Worm (Caenorhabditis elegans) whole organism, midembryonic: Measurements from ENCODE around the gene C05B5.17.

Experiments
- T22C8.4 ChIP-seq: fragments of 200-800 bp; sonication (Bioruptor generic); IDR thresholded peaks from 2 replicates; pipeline ENCODE4 v1.3.6; 2022; ENCODE audit warnings: missing genetic modification characterization, missing compliant biosample characterization
- cog-1 ChIP-seq: sonication (generic microtip); optimal IDR thresholded peaks from 2 replicates; lab custom pipeline; 2016; ENCODE audit warnings: missing genetic modification characterization, missing compliant biosample characterization
- flt-1 ChIP-seq: fragments of 200-800 bp; sonication (Bioruptor generic); IDR thresholded peaks from 2 replicates; pipeline ENCODE4 v1.3.6; 2022; ENCODE audit warnings: missing genetic modification characterization, missing compliant biosample characterization
- klf-2 ChIP-seq: fragments of 200-800 bp; sonication (Bioruptor generic); conservative IDR thresholded peaks from 2 replicates; pipeline ENCODE4 v1.3.6; 2022; ENCODE audit warnings: missing genetic modification reagents, missing genetic modification characterization, missing compliant biosample characterization
- med-1 ChIP-seq: sonication (generic microtip); optimal IDR thresholded peaks from 2 replicates; lab custom pipeline; 2017; ENCODE audit warnings: missing genetic modification characterization, mild to moderate bottlenecking, missing compliant biosample characterization, antibody characterized with exemption, missing genetic modification reagents; ENCODE audit not compliant: insufficient read depth
- ref-1 ChIP-seq: fragments of 200-800 bp; sonication (Bioruptor generic); conservative IDR thresholded peaks from 2 replicates; pipeline ENCODE4 v1.3.6; 2022; ENCODE audit warnings: missing genetic modification reagents, missing genetic modification characterization, missing compliant biosample characterization
- tab-1 ChIP-seq: fragments of 200-800 bp; sonication (Bioruptor generic); IDR thresholded peaks from 2 replicates; pipeline ENCODE4 v1.3.6; 2022; ENCODE audit warnings: missing genetic modification characterization, missing compliant biosample characterization
- ztf-23 ChIP-seq: fragments of 200-800 bp; sonication (Bioruptor generic); IDR thresholded peaks from 2 replicates; pipeline ENCODE4 v1.3.6; 2022; ENCODE audit warnings: missing genetic modification reagents, missing genetic modification characterization, missing compliant biosample characterization
- ztf-29 ChIP-seq: fragments of 200-800 bp; sonication (Bioruptor generic); IDR thresholded peaks from 2 replicates; pipeline ENCODE4 v1.3.6; 2022; ENCODE audit warnings: missing genetic modification reagents, missing genetic modification characterization, missing compliant biosample characterization

ce11 chrIII:10006734-10007348 lies 7.7 kb upstream of the C05B5.17 start, which contains the start of gene C05B5.8:
- TF ChIP-seq flt-1 (GFP tag; lab: Robert Waterston, UW): no peak
- TF ChIP-seq T22C8.4 (GFP tag; lab: Robert Waterston, UW): no peak
- no peak for TF ChIP-seq ztf-23 (GFP tag; lab: Robert Waterston, UW)
- no peak for TF ChIP-seq ref-1 (GFP tag; lab: Robert Waterston, UW)
- TF ChIP-seq cog-1: no peak
- no peak for TF ChIP-seq tab-1 (GFP tag; lab: Robert Waterston, UW)
- no peak for TF ChIP-seq ztf-29 (GFP tag; lab: Robert Waterston, UW)
- TF ChIP-seq med-1: no peak
- no peak for TF ChIP-seq klf-2 (GFP tag; lab: Robert Waterston, UW)
